Fruit fly (Drosophila melanogaster): ENCODE measurements around the gene Phb1.

- no peak for TF ChIP-seq CG7045 (GFP tag; optimal IDR thresholded peaks at IDR 0.05)
- no peak for TF ChIP-seq Mnt (GFP tag; optimal IDR thresholded peaks at IDR 0.05)
- no peak for TF ChIP-seq pad (GFP tag; optimal IDR thresholded peaks at IDR 0.05)
- TF ChIP-seq CG7101 (tag; optimal IDR thresholded peaks at IDR 0.05), result no peak
- TF ChIP-seq kay (GFP tag; ENCODE audit: borderline replicate concordance), result no peak
- no peak for TF ChIP-seq Hr96 (GFP tag; optimal IDR thresholded peaks at IDR 0.05)
- TF ChIP-seq CG33017 (tag; optimal IDR thresholded peaks at IDR 0.05), result no peak
- no peak for TF ChIP-seq cnc (optimal IDR thresholded peaks at IDR 0.05)
- TF ChIP-seq tj (GFP tag; optimal IDR thresholded peaks at IDR 0.05), result no peak
- no peak for TF ChIP-seq CG11617 (GFP tag; optimal IDR thresholded peaks at IDR 0.05)
- no peak for TF ChIP-seq CG5204 (GFP tag; optimal IDR thresholded peaks at IDR 0.05)
Observed at dm6 chr2L:19146047-19146446, 22.4 kb upstream of the Phb1 start.

Measured in whole organism, adult.